Fruit fly (Drosophila melanogaster): ENCODE data around the gene TwdlZ.

TwdlZ gene

DNA sequence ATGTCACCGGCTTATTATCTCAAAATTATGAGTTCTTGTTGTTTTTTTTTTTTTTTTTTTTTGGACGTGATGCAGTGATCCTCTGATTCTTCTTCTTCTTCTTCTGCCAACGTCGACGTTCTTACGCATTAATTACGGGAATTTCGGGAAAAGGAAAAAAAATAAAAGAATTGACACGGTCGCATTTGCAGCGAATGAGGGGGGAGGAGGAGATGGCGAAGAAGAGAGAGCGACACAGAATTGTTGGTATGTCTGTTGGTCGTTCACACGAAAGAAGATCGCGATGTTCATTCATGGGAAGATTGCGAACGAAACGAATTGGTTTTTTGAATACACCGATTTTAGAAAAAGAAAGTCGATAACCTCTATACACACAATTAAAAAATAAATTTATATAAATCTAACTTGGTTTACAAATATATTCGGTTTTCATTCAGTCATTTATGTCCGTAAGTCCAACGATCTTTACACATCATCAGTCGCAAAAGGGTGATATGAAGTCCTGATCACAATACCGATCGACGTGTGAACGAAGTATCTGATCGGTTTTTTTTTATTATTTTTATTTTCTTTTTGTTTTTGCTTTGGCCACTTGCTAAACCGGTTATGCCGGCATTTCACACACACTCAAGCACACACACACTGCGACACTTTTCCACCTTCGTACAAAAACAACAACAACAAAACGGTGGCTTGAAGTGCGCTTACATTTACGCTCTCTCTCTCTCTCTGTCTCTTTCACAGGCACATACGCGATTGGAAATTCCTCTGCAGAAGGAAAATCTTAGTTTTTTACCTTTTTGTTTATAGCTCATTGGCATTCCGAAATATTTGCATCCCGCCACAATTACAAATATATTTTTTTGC is 13.0 kb downstream of the TwdlZ start (continued):
- TF ChIP-seq slp2 (GFP tag; optimal IDR thresholded peaks at IDR 0.05) (no peak), kni (GFP tag; optimal IDR thresholded peaks at IDR 0.05) (peak; percentile 66), Lim3 (GFP tag; IDR thresholded peaks at IDR 0.05) (no peak), CG12744 (GFP tag; optimal IDR thresholded peaks at IDR 0.05) (peak; percentile 5), BtbVII (GFP tag; optimal IDR thresholded peaks at IDR 0.05) (peak; percentile 75), Taf1 (GFP tag; IDR thresholded peaks at IDR 0.05) (no peak), unpg (GFP tag; optimal IDR thresholded peaks at IDR 0.05) (peak; percentile 79), repo (GFP tag; optimal IDR thresholded peaks at IDR 0.05) (no peak), Neu2 (GFP tag; optimal IDR thresholded peaks at IDR 0.05; ENCODE audit: borderline replicate concordance) (no peak), CG11093 (GFP tag; IDR thresholded peaks at IDR 0.05) (no peak), CG10979 (tag; optimal IDR thresholded peaks at IDR 0.05) (peak; percentile 86), Atf3 (GFP tag; optimal IDR thresholded peaks at IDR 0.05) (no peak), Gsc (GFP tag; IDR thresholded peaks at IDR 0.05) (no peak), CG10654 (GFP tag; optimal IDR thresholded peaks at IDR 0.05) (no peak), chinmo (GFP tag; IDR thresholded peaks at IDR 0.05; ENCODE audit: partially characterized antibody) (0 out of 4 replicates have a peak, but pooled peaks have one; percentile 14), amos (GFP tag; IDR thresholded peaks at IDR 0.05; ENCODE audit: partially characterized antibody) (no peak), eyg (GFP tag; optimal IDR thresholded peaks at IDR 0.05) (no peak), CG17359 (tag; optimal IDR thresholded peaks at IDR 0.05) (peak; percentile 71), Deaf1 (tag; optimal IDR thresholded peaks at IDR 0.05) (peak; percentile 49), ac (GFP tag; optimal IDR thresholded peaks at IDR 0.05) (peak; percentile 49), CG14050 (GFP tag; IDR thresholded peaks at IDR 0.05) (peak; percentile 42; the same call in 1 of the 3 replicates), pum (GFP tag; optimal IDR thresholded peaks at IDR 0.05) (peak; percentile 7), CG2120 (GFP tag; optimal IDR thresholded peaks at IDR 0.05) (peak; percentile 45), corto (GFP tag; optimal IDR thresholded peaks at IDR 0.05) (peak; percentile 78), CG2129 (GFP tag; IDR thresholded peaks at IDR 0.05; ENCODE audit: partially characterized antibody) (no peak), Bteb2 (GFP tag; optimal IDR thresholded peaks at IDR 0.05) (peak; percentile 13), abd-A (tag; optimal IDR thresholded peaks at IDR 0.05) (no peak), HmgD (GFP tag; optimal IDR thresholded peaks at IDR 0.05) (no peak), nau (GFP tag; optimal IDR thresholded peaks at IDR 0.05) (peak; percentile 52), CG10147 (GFP tag; optimal IDR thresholded peaks at IDR 0.05) (peak; percentile 81), Hand (GFP tag; optimal IDR thresholded peaks at IDR 0.05) (no peak), Dip3 (GFP tag; optimal IDR thresholded peaks at IDR 0.05) (no peak), GATAe (GFP tag; conservative IDR thresholded peaks at IDR 0.05) (no peak), nerfin-2 (GFP tag; IDR thresholded peaks at IDR 0.05; ENCODE audit: partially characterized antibody) (no peak), eve (GFP tag; optimal IDR thresholded peaks at IDR 0.05) (peak in 1 of 2 experiments; percentile 89), YL-1 (GFP tag; optimal IDR thresholded peaks at IDR 0.05) (peak; percentile 4), sim (GFP tag; IDR thresholded peaks at IDR 0.05) (no peak), pb (GFP tag; optimal IDR thresholded peaks at IDR 0.05) (no peak), bcd (GFP tag; optimal IDR thresholded peaks at IDR 0.05) (peak; percentile 54), Spps (tag; optimal IDR thresholded peaks at IDR 0.05) (peak; percentile 63), klu (GFP tag; IDR thresholded peaks at IDR 0.05) (no peak), hth (optimal IDR thresholded peaks at IDR 0.05) (no peak), CG18262 (tag; optimal IDR thresholded peaks at IDR 0.05) (peak; percentile 87), nerfin-1 (tag; optimal IDR thresholded peaks at IDR 0.05) (peak; percentile 65), CG3407 (GFP tag; optimal IDR thresholded peaks at IDR 0.05) (peak; percentile 58), cwo (GFP tag; optimal IDR thresholded peaks at IDR 0.05) (peak; percentile 42), CG15696 (tag; optimal IDR thresholded peaks at IDR 0.05) (peak; percentile 83), her (GFP tag; optimal IDR thresholded peaks at IDR 0.05) (no peak), trem (tag; optimal IDR thresholded peaks at IDR 0.05) (peak; percentile 68)

Measured in whole organism, embryonic.